Fruit fly (Drosophila melanogaster): Measurements from ENCODE around the gene CG33658.

DNA sequence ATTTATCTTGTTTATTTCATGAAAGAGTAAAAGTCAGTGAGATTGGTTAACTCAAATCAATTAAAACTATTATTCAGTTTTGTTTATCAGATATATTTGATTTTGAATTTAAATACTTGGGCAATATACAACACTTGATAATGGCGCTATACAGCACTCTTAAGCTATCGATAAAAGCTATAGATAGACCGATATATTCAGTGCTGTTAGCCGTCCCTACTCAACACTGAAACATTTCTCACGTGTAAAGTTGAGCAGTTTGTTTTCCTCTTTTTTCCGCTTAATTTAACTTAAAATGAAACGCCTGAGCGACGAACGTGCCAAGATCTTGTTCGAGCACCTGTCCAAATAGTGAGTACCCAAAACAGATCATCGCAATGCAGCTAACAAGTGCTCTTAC, 9.5 kb upstream of the CG33658 start, which contains the start of gene CG7006:
- TF ChIP-seq pum (GFP tag; optimal IDR thresholded peaks at IDR 0.05) (peak; percentile 58), shn (GFP tag; optimal IDR thresholded peaks at IDR 0.05) (peak; percentile 82), HHEX (GFP tag; optimal IDR thresholded peaks at IDR 0.05) (peak; percentile 27), Hand (GFP tag; optimal IDR thresholded peaks at IDR 0.05) (no peak)
